Fruit fly (Drosophila melanogaster) whole organism, embryonic: Measurements from ENCODE around the gene Spps.

Source experiments
- Ada2b ChIP-seq: fragments of 200-800 bp; sonication (Bioruptor generic); IDR thresholded peaks from 2 replicates; pipeline ENCODE4 v1.3.6; 2022; ENCODE audit warnings: missing biosample characterization, missing genetic modification characterization
- Asciz ChIP-seq: fragments of 200-800 bp; sonication (Bioruptor generic); optimal IDR thresholded peaks from 2 replicates; lab custom pipeline; 2017; ENCODE audit warnings: missing biosample characterization, mild to moderate bottlenecking, missing genetic modification characterization, missing genetic modification reagents
- BEAF-32 ChIP-seq: fragments of 200-800 bp; sonication (Bioruptor generic); optimal IDR thresholded peaks from 3 replicates; lab custom pipeline; 2017; ENCODE audit warnings: missing biosample characterization, missing genetic modification characterization, mild to moderate bottlenecking, moderate library complexity, missing genetic modification reagents
- CG10209 ChIP-seq: fragments of 200-800 bp; sonication (Bioruptor generic); optimal IDR thresholded peaks from 3 replicates; lab custom pipeline; 2017; ENCODE audit warnings: missing biosample characterization, mild to moderate bottlenecking, missing genetic modification characterization, missing genetic modification reagents
- CG11247 ChIP-seq: fragments of 200-800 bp; sonication (Bioruptor generic); IDR thresholded peaks from 2 replicates; pipeline ENCODE4 v1.3.6; 2022; ENCODE audit warnings: missing biosample characterization, missing genetic modification characterization
- CG11398 ChIP-seq: fragments of 200-800 bp; sonication (Bioruptor generic); optimal IDR thresholded peaks from 2 replicates; lab custom pipeline; 2016; ENCODE audit warnings: missing biosample characterization, missing genetic modification characterization
- CG11696 ChIP-seq: fragments of 200-800 bp; sonication (Bioruptor generic); IDR thresholded peaks from 2 replicates; pipeline ENCODE4 v1.3.6; 2022; ENCODE audit warnings: missing biosample characterization, missing genetic modification characterization
- CG12104 ChIP-seq: fragments of 200-800 bp; sonication (Bioruptor generic); optimal IDR thresholded peaks from 3 replicates; lab custom pipeline; 2016; ENCODE audit warnings: missing biosample characterization, missing genetic modification characterization
- CG12236 ChIP-seq: fragments of 200-800 bp; sonication (Bioruptor generic); optimal IDR thresholded peaks from 2 replicates; lab custom pipeline; 2016; ENCODE audit warnings: missing biosample characterization, missing genetic modification characterization
- CG14860 ChIP-seq: fragments of 200-800 bp; sonication (Bioruptor generic); IDR thresholded peaks from 3 replicates; pipeline ENCODE4 v1.3.6; 2022; ENCODE audit warnings: missing biosample characterization, missing genetic modification characterization; ENCODE audit not compliant: partially characterized antibody
- CG15479 ChIP-seq: fragments of 200-800 bp; sonication (Bioruptor generic); optimal IDR thresholded peaks from 3 replicates; lab custom pipeline; 2019; ENCODE audit warnings: missing biosample characterization, mild to moderate bottlenecking, missing genetic modification characterization, moderate library complexity
- CG1602 ChIP-seq: fragments of 200-800 bp; sonication (Bioruptor generic); optimal IDR thresholded peaks from 3 replicates; lab custom pipeline; 2016; ENCODE audit warnings: missing biosample characterization, missing genetic modification characterization
- CG17328 ChIP-seq: fragments of 200-800 bp; sonication (Bioruptor generic); IDR thresholded peaks from 2 replicates; pipeline ENCODE4 v1.3.6; 2022; ENCODE audit warnings: missing biosample characterization, missing genetic modification characterization
- CG17829 ChIP-seq: fragments of 200-800 bp; optimal IDR thresholded peaks from 2 replicates; lab custom pipeline; 2019; ENCODE audit warnings: missing biosample characterization, mild to moderate bottlenecking, missing genetic modification characterization, moderate library complexity
- CG33213 ChIP-seq: fragments of 200-800 bp; sonication (Bioruptor generic); optimal IDR thresholded peaks from 3 replicates; lab custom pipeline; 2016; ENCODE audit warnings: missing biosample characterization, missing genetic modification characterization
- CG3726 ChIP-seq: fragments of 200-800 bp; sonication (Bioruptor generic); IDR thresholded peaks from 3 replicates; pipeline ENCODE4, ENCODE4 v1.3.6; 2022; ENCODE audit warnings: missing biosample characterization, missing genetic modification characterization
- CG3838 ChIP-seq: fragments of 200-800 bp; sonication (Bioruptor generic); optimal IDR thresholded peaks from 3 replicates; lab custom pipeline; 2016; ENCODE audit warnings: missing biosample characterization, missing genetic modification characterization
- CG3995 ChIP-seq: fragments of 200-800 bp; sonication (Bioruptor generic); optimal IDR thresholded peaks from 3 replicates; lab custom pipeline; 2016; ENCODE audit warnings: missing biosample characterization, missing genetic modification characterization
- CG4820 ChIP-seq: fragments of 200-800 bp; sonication (Bioruptor generic); optimal IDR thresholded peaks from 3 replicates; lab custom pipeline; 2016; ENCODE audit warnings: missing biosample characterization, missing genetic modification characterization
- CG5180 ChIP-seq: fragments of 200-800 bp; sonication (Bioruptor generic); optimal IDR thresholded peaks from 3 replicates; lab custom pipeline; 2017; ENCODE audit warnings: missing biosample characterization, missing genetic modification characterization, mild to moderate bottlenecking, moderate library complexity, missing genetic modification reagents
- CG5953 ChIP-seq: fragments of 200-800 bp; sonication (Bioruptor generic); IDR thresholded peaks from 2 replicates; pipeline ENCODE4 v1.3.6; 2022; ENCODE audit warnings: missing biosample characterization, missing genetic modification characterization
- CG6175 ChIP-seq: fragments of 200-800 bp; sonication (Bioruptor generic); IDR thresholded peaks from 3 replicates; pipeline ENCODE4 v1.3.6; 2022; ENCODE audit warnings: missing biosample characterization, missing genetic modification characterization
- CG6689 ChIP-seq: fragments of 200-800 bp; sonication (Bioruptor generic); IDR thresholded peaks from 2 replicates; pipeline ENCODE4 v1.3.6; 2022; ENCODE audit warnings: missing biosample characterization, missing genetic modification characterization
- CG7271 ChIP-seq: fragments of 200-800 bp; sonication (Bioruptor generic); optimal IDR thresholded peaks from 2 replicates; lab custom pipeline; 2018; ENCODE audit warnings: missing biosample characterization, mild to moderate bottlenecking, missing genetic modification characterization, moderate library complexity
- CG8388 ChIP-seq: fragments of 200-800 bp; sonication (Bioruptor generic); optimal IDR thresholded peaks from 2 replicates; lab custom pipeline; 2019; ENCODE audit warnings: missing biosample characterization, mild to moderate bottlenecking, missing genetic modification characterization, moderate library complexity
- CG9727 ChIP-seq: fragments of 200-800 bp; sonication (Bioruptor generic); optimal IDR thresholded peaks from 3 replicates; lab custom pipeline; 2017; ENCODE audit warnings: missing biosample characterization, mild to moderate bottlenecking, missing genetic modification characterization
- Deaf1 ChIP-seq: fragments of 200-800 bp; optimal IDR thresholded peaks from 3 replicates; lab custom pipeline; 2019; ENCODE audit warnings: missing biosample characterization, mild to moderate bottlenecking, missing genetic modification characterization, moderate library complexity
- Dp ChIP-seq: fragments of 200-800 bp; sonication (Bioruptor generic); optimal IDR thresholded peaks from 2 replicates; lab custom pipeline; 2018; ENCODE audit warnings: missing biosample characterization, mild to moderate bottlenecking, missing genetic modification characterization, moderate library complexity
- Drgx ChIP-seq: fragments of 200-800 bp; sonication (Bioruptor generic); IDR thresholded peaks from 2 replicates; pipeline ENCODE4 v1.3.6; 2022; ENCODE audit warnings: missing biosample characterization, missing genetic modification characterization
- Ets65A ChIP-seq: fragments of 200-800 bp; sonication (Bioruptor generic); peaks from one replicate; lab custom pipeline; 2016; ENCODE audit warnings: missing biosample characterization, missing genetic modification characterization
- H2.0 ChIP-seq: fragments of 200-800 bp; sonication (Bioruptor generic); IDR thresholded peaks from 2 replicates; pipeline ENCODE4 v1.3.6; 2022; ENCODE audit warnings: missing biosample characterization, missing genetic modification characterization
- HHEX ChIP-seq: fragments of 200-800 bp; sonication (Bioruptor generic); optimal IDR thresholded peaks from 3 replicates; lab custom pipeline; 2017; ENCODE audit warnings: missing biosample characterization, mild to moderate bottlenecking, missing genetic modification characterization, missing genetic modification reagents
- HLH3B ChIP-seq: fragments of 200-800 bp; sonication (Bioruptor generic); IDR thresholded peaks from 2 replicates; pipeline ENCODE4 v1.3.6; 2022; ENCODE audit warnings: missing biosample characterization, missing genetic modification characterization
- HLH4C ChIP-seq: fragments of 200-800 bp; sonication (Bioruptor generic); IDR thresholded peaks from 3 replicates; pipeline ENCODE4 v1.3.6; 2022; ENCODE audit warnings: missing biosample characterization, missing genetic modification characterization; ENCODE audit not compliant: partially characterized antibody
- Hmx ChIP-seq: fragments of 200-800 bp; sonication (Bioruptor generic); optimal IDR thresholded peaks from 2 replicates; lab custom pipeline; 2016; ENCODE audit warnings: missing biosample characterization, missing genetic modification characterization
- Hr39 ChIP-seq: fragments of >200 bp; optimal IDR thresholded peaks from 2 replicates; lab custom pipeline; 2017
- Med ChIP-seq: fragments of 200-800 bp; sonication (Bioruptor generic); peaks from one replicate; lab custom pipeline; 2016; ENCODE audit warnings: missing biosample characterization, missing genetic modification characterization, mild to moderate bottlenecking, inconsistent platforms, moderate library complexity
- NfI ChIP-seq: fragments of 200-800 bp; sonication (Bioruptor generic); optimal IDR thresholded peaks from 3 replicates; lab custom pipeline; 2018; ENCODE audit warnings: missing biosample characterization, mild to moderate bottlenecking, missing genetic modification characterization, moderate library complexity
- Oli ChIP-seq: fragments of 200-800 bp; sonication (Bioruptor generic); optimal IDR thresholded peaks from 2 replicates; lab custom pipeline; 2018; ENCODE audit warnings: missing biosample characterization, mild to moderate bottlenecking, missing genetic modification characterization, moderate library complexity
- Six4 ChIP-seq: fragments of 200-800 bp; sonication (Bioruptor generic); optimal IDR thresholded peaks from 2 replicates; lab custom pipeline; 2016; ENCODE audit warnings: missing biosample characterization, missing genetic modification characterization
- Sox100B ChIP-seq: fragments of 200-800 bp; sonication (Bioruptor generic); optimal IDR thresholded peaks from 3 replicates; lab custom pipeline; 2018; ENCODE audit warnings: missing biosample characterization, mild to moderate bottlenecking, missing genetic modification characterization
- cwo ChIP-seq: fragments of 200-800 bp; sonication (Bioruptor generic); optimal IDR thresholded peaks from 3 replicates; lab custom pipeline; 2017; ENCODE audit warnings: missing biosample characterization, missing genetic modification characterization, mild to moderate bottlenecking, moderate library complexity, missing genetic modification reagents
- da ChIP-seq: fragments of 200-800 bp; sonication (Bioruptor generic); optimal IDR thresholded peaks from 2 replicates; lab custom pipeline; 2016; ENCODE audit warnings: missing biosample characterization, missing genetic modification characterization
- dimm ChIP-seq: fragments of 200-800 bp; sonication (Bioruptor generic); IDR thresholded peaks from 2 replicates; pipeline ENCODE4 v1.3.6; 2022; ENCODE audit warnings: missing biosample characterization, missing genetic modification characterization
- dmrt99B ChIP-seq: fragments of 200-800 bp; sonication (Bioruptor generic); optimal IDR thresholded peaks from 2 replicates; lab custom pipeline; 2018; ENCODE audit warnings: missing biosample characterization, mild to moderate bottlenecking, missing genetic modification characterization, moderate library complexity
- fd102C ChIP-seq: fragments of 200-800 bp; sonication (Bioruptor generic); optimal IDR thresholded peaks from 2 replicates; lab custom pipeline; 2018; ENCODE audit warnings: missing biosample characterization, mild to moderate bottlenecking, missing genetic modification characterization, moderate library complexity
- grn ChIP-seq: fragments of 200-800 bp; sonication (Bioruptor generic); optimal IDR thresholded peaks from 3 replicates; lab custom pipeline; 2017; ENCODE audit warnings: missing biosample characterization, missing genetic modification characterization
- phol ChIP-seq: fragments of 200-800 bp; sonication (Bioruptor generic); optimal IDR thresholded peaks from 3 replicates; lab custom pipeline; 2018; ENCODE audit warnings: missing biosample characterization, mild to moderate bottlenecking, missing genetic modification characterization, moderate library complexity
- schlank ChIP-seq: fragments of 200-800 bp; sonication (Bioruptor generic); optimal IDR thresholded peaks from 2 replicates; lab custom pipeline; 2018; ENCODE audit warnings: missing biosample characterization, mild to moderate bottlenecking, missing genetic modification characterization
- sisA ChIP-seq: fragments of 200-800 bp; sonication (Bioruptor generic); IDR thresholded peaks from 2 replicates; pipeline ENCODE4 v1.3.6; 2022; ENCODE audit warnings: missing biosample characterization, missing genetic modification characterization
- vnd ChIP-seq: fragments of 200-800 bp; sonication (Bioruptor generic); IDR thresholded peaks from 3 replicates; pipeline ENCODE4 v1.3.6; 2022; ENCODE audit warnings: missing biosample characterization, missing genetic modification characterization; ENCODE audit not compliant: partially characterized antibody
- wdn ChIP-seq: fragments of 200-800 bp; sonication (Bioruptor generic); IDR thresholded peaks from 2 replicates; pipeline ENCODE4 v1.3.6; 2022; ENCODE audit warnings: missing biosample characterization, missing genetic modification characterization

Spps gene

DNA sequence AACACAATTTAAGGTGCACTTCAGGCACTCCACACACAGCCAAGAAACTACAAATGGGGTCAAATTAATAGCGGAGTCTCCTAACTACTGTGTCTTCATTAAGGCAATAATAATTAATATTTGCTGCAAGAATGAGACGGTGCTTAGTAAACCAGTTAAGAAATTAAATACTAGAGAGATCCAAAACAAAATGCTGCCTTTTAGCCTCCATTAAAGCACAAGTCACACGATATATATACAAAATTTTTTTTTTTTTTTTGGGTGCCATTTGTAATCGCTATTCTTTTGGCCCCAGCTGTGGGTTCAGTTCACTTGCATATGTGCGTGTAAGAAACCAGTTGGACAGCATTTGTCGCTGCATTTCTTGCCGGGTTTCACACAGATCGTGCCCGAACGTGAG is 23.3 kb downstream of the Spps start (continued):
- no peak for TF ChIP-seq BEAF-32 (GFP tag; lab: Kevin White, UChicago)
- TF ChIP-seq CG11247 (GFP tag; lab: Robert Waterston, UW) = no peak
- no peak for TF ChIP-seq CG9727
- TF ChIP-seq H2.0 (GFP tag; lab: Robert Waterston, UW) = no peak
- TF ChIP-seq Drgx = peak; percentile 85
- TF ChIP-seq CG14860 (GFP tag; lab: Robert Waterston, UW) = no peak
- TF ChIP-seq grn (GFP tag; lab: Kevin White, UChicago) = no peak
- no peak for TF ChIP-seq Ada2b (GFP tag; lab: Robert Waterston, UW)
- TF ChIP-seq cwo (GFP tag; lab: Kevin White, UChicago) = no peak
- peak; percentile 40 for TF ChIP-seq Oli (tag; lab: Kevin White, UChicago)
- TF ChIP-seq Six4 (GFP tag; lab: Kevin White, UChicago) = no peak
- no peak for TF ChIP-seq CG11398 (GFP tag; lab: Kevin White, UChicago)
- no peak for TF ChIP-seq Ets65A (GFP tag; lab: Kevin White, UChicago)
- TF ChIP-seq CG17328 (GFP tag; lab: Robert Waterston, UW) = peak; percentile 29
- peak; percentile 44 for TF ChIP-seq phol (tag; lab: Kevin White, UChicago)
- no peak for TF ChIP-seq CG6175 (GFP tag; lab: Robert Waterston, UW)
- TF ChIP-seq HLH4C (GFP tag; lab: Robert Waterston, UW) = no peak
- no peak for TF ChIP-seq HHEX
- peak; percentile 4 for TF ChIP-seq CG10209
- no peak for TF ChIP-seq CG3726 (GFP tag; lab: Robert Waterston, UW)
- TF ChIP-seq CG4820 (GFP tag; lab: Kevin White, UChicago) = peak; percentile 2
- TF ChIP-seq CG3995 = no peak
- no peak for TF ChIP-seq wdn (GFP tag; lab: Robert Waterston, UW)
- TF ChIP-seq Sox100B = peak; percentile 50
- no peak for TF ChIP-seq dimm (GFP tag; lab: Robert Waterston, UW)
- no peak for TF ChIP-seq CG17829 (tag; lab: Kevin White, UChicago)
- no peak for TF ChIP-seq sisA
- TF ChIP-seq da (GFP tag; lab: Kevin White, UChicago) = no peak
- TF ChIP-seq Hr39 (lab: Kevin White, UChicago) = no peak
- TF ChIP-seq CG5180 (GFP tag; lab: Kevin White, UChicago) = no peak
- TF ChIP-seq CG8388 (GFP tag; lab: Kevin White, UChicago) = peak; percentile 44
- no peak for TF ChIP-seq CG1602 (GFP tag; lab: Kevin White, UChicago)
- 0 out of 2 replicates have a peak, but pooled peaks have one; percentile 11 for TF ChIP-seq HLH3B (GFP tag; lab: Robert Waterston, UW)
- no peak for TF ChIP-seq CG12104 (GFP tag; lab: Kevin White, UChicago)
- TF ChIP-seq CG11696 (GFP tag; lab: Robert Waterston, UW) = peak; percentile 52
- no peak for TF ChIP-seq CG3838
- no peak for TF ChIP-seq CG7271 (tag; lab: Kevin White, UChicago)
- peak; percentile 34 for TF ChIP-seq Asciz
- TF ChIP-seq schlank (tag; lab: Kevin White, UChicago) = no peak
- no peak for TF ChIP-seq CG15479 (GFP tag; lab: Kevin White, UChicago)
- TF ChIP-seq Hmx = no peak
- TF ChIP-seq CG33213 = no peak
- TF ChIP-seq CG5953 (GFP tag; lab: Robert Waterston, UW) = 0 out of 2 replicates have a peak, but pooled peaks have one; percentile 3
- TF ChIP-seq Med = peak; percentile 47
- no peak for TF ChIP-seq Dp (GFP tag; lab: Kevin White, UChicago)
- TF ChIP-seq dmrt99B (tag; lab: Kevin White, UChicago) = peak; percentile 66
- no peak for TF ChIP-seq vnd (GFP tag; lab: Robert Waterston, UW)
- no peak for TF ChIP-seq fd102C (GFP tag; lab: Kevin White, UChicago)
- TF ChIP-seq Deaf1 (tag; lab: Kevin White, UChicago) = no peak
- TF ChIP-seq CG12236 (GFP tag; lab: Kevin White, UChicago) = no peak
- no peak for TF ChIP-seq NfI
- peak; percentile 51 for TF ChIP-seq CG6689 (GFP tag; lab: Robert Waterston, UW)
